Worm (Caenorhabditis elegans): ENCODE data around the gene acr-5.

acr-5 gene

DNA sequence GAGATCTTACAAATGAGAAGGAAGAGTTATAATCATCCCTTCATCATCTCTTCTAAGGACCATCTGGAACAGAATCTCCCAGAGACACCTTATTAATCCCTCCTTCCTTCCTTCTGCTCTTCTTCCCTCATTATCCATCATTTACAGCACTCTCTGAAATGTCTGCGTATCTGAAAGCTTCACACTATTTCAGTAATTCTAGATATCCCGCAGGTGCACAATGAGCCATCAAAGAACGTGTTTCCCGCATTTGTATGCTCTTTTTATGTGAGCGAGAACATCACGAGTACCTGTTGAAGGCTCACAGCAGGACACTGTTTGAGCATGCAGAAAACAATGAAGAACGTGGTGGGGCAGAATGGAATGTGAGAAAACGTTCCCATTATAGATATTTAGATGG is 38.2 kb downstream of the acr-5 start:
- TF ChIP-seq ref-2 (tag; optimal IDR thresholded peaks at IDR 0.05) (peak; percentile 71), ahr-1 (tag; optimal IDR thresholded peaks at IDR 0.05) (no peak)

ce11 chrIII:6471451-6471850 is 43.1 kb downstream of the acr-5 start, which contains the start of gene wht-6:
wht-6 (plus strand) TSS chrIII:6471751.
- TF ChIP-seq F13H6.1 (tag; optimal IDR thresholded peaks at IDR 0.05) (no peak), fkh-10 (GFP tag; optimal IDR thresholded peaks at IDR 0.05) (no peak), odd-2 (tag; optimal IDR thresholded peaks at IDR 0.05) (no peak), elt-2 (tag; optimal IDR thresholded peaks at IDR 0.05) (no peak), C38D4.7 (GFP tag; optimal IDR thresholded peaks at IDR 0.05) (no peak), lin-11 (tag; optimal IDR thresholded peaks at IDR 0.05) (no peak), ceh-9 (tag; optimal IDR thresholded peaks at IDR 0.05) (no peak), hlh-13 (GFP tag; optimal IDR thresholded peaks at IDR 0.05) (no peak), ztf-16 (tag; optimal IDR thresholded peaks at IDR 0.05) (no peak), zip-5 (tag; optimal IDR thresholded peaks at IDR 0.05) (no peak), pqm-1 (tag; optimal IDR thresholded peaks at IDR 0.05) (no peak), T23F11.4 (GFP tag; optimal IDR thresholded peaks at IDR 0.05) (no peak)

- TF ChIP-seq ceh-6 (GFP tag; optimal IDR thresholded peaks at IDR 0.05) (no peak), unc-86 (tag; optimal IDR thresholded peaks at IDR 0.05) (no peak), unc-55 (GFP tag; optimal IDR thresholded peaks at IDR 0.05) (no peak), ceh-45 (GFP tag; IDR thresholded peaks at IDR 0.05) (no peak), ttx-3 (tag; optimal IDR thresholded peaks at IDR 0.05) (no peak), ceh-24 (tag; optimal IDR thresholded peaks at IDR 0.05) (no peak), lim-6 (tag; optimal IDR thresholded peaks at IDR 0.05) (no peak), unc-3 (GFP tag; conservative IDR thresholded peaks at IDR 0.05) (no peak), unc-3 (tag; optimal IDR thresholded peaks at IDR 0.05) (no peak), nhr-232 (tag; optimal IDR thresholded peaks at IDR 0.05) (no peak), K02D7.2 (tag; optimal IDR thresholded peaks at IDR 0.05) (no peak), madf-2 (tag; optimal IDR thresholded peaks at IDR 0.05) (no peak), ceh-22 (tag; optimal IDR thresholded peaks at IDR 0.05) (no peak), C08G9.2 (tag; optimal IDR thresholded peaks at IDR 0.05) (no peak), hlh-15 (tag; optimal IDR thresholded peaks at IDR 0.05) (no peak), ceh-9 (tag; optimal IDR thresholded peaks at IDR 0.05) (no peak), elt-4 (tag; optimal IDR thresholded peaks at IDR 0.05) (no peak), F13H6.1 (tag; optimal IDR thresholded peaks at IDR 0.05) (no peak), odd-2 (tag; optimal IDR thresholded peaks at IDR 0.05) (no peak), ceh-19 (GFP tag; optimal IDR thresholded peaks at IDR 0.05) (no peak), pat-9 (tag; optimal IDR thresholded peaks at IDR 0.05) (no peak)
Measured at ce11 chrIII:6467005-6467404, 47.6 kb downstream of the acr-5 start, which contains the start of gene T26A5.2. T26A5.2 (plus strand) TSS chrIII:6467305.

DNA sequence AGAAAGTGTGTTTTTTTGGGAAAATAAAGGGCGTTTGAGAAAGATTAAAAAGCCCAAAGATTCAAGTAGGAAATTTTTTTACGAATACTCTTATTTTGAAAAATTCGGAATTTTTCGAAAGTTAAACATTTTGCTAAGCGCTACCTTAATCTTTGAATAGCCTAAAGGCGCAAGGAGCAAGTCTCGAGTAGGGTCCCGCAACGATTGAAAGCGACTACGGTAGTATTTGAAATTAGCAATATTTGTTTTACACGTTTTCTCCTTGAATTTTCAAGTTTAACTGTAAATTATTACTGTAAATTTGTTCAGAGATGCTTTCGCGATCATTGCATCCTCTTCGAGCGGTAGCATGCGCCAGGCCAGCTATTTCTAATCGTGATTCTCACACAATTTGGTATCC is 49.7 kb downstream of the acr-5 start, which contains the start of gene nduf-2.2:
Gene nduf-2.2 (plus strand): TSS at position 310 of the 400 bp plus-strand sequence.
- TF ChIP-seq fkh-10 (GFP tag; optimal IDR thresholded peaks at IDR 0.05) (no peak), ets-4 (tag; optimal IDR thresholded peaks at IDR 0.05) (no peak), ceh-22 (tag; optimal IDR thresholded peaks at IDR 0.05) (no peak), zip-5 (tag; optimal IDR thresholded peaks at IDR 0.05) (no peak), unc-3 (GFP tag; conservative IDR thresholded peaks at IDR 0.05) (no peak), unc-3 (tag; optimal IDR thresholded peaks at IDR 0.05) (no peak)

DNA sequence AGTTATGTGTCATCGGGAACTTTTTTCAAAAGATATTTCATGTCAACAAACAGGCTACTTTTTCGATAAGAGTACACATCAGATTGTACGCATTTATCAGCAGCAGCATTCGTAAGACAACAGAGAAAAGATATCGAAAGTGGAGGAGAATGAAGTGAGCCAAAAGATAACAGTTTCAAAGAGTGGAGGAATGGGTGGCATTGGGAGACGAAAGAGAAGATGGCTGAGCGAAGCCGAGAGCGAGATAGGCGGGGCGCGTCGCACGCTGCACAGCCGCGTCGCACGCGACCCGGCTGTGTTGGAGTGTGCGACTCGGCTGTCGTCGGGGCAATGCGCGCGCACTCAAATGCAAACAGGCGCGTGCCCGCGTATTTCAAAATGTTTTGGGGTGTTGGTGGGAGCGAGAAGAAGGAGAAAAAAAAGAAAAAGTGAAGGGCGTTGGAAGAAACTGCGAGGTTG is 50.4 kb downstream of the acr-5 start:
- peak; percentile 83 for TF ChIP-seq ceh-18 (tag; optimal IDR thresholded peaks at IDR 0.05)
- no peak for TF ChIP-seq sox-2 (GFP tag; IDR thresholded peaks at IDR 0.05)
- peak; percentile 71 for TF ChIP-seq pros-1 (tag; optimal IDR thresholded peaks at IDR 0.05)
- TF ChIP-seq rnt-1 (tag; optimal IDR thresholded peaks at IDR 0.05) = peak; percentile 31
- no peak for TF ChIP-seq hlh-13 (GFP tag; optimal IDR thresholded peaks at IDR 0.05)
- TF ChIP-seq hlh-30 (tag; optimal IDR thresholded peaks at IDR 0.05; ENCODE audit: insufficient read depth) = peak; percentile 68
- TF ChIP-seq tbx-2 (tag; optimal IDR thresholded peaks at IDR 0.05) = peak; percentile 74
- TF ChIP-seq hlh-6 (tag; optimal IDR thresholded peaks at IDR 0.05) = no peak
- no peak for TF ChIP-seq ztf-16 (tag; optimal IDR thresholded peaks at IDR 0.05)
- no peak for TF ChIP-seq unc-86 (tag; optimal IDR thresholded peaks at IDR 0.05)
- peak; percentile 41; the same call in 1 of the 2 replicates for TF ChIP-seq unc-3 (GFP tag; conservative IDR thresholded peaks at IDR 0.05)
- no peak for TF ChIP-seq unc-3 (tag; optimal IDR thresholded peaks at IDR 0.05)
- peak; percentile 24 for TF ChIP-seq ceh-14 (tag; optimal IDR thresholded peaks at IDR 0.05)
- TF ChIP-seq elt-2 (tag; optimal IDR thresholded peaks at IDR 0.05) = peak; percentile 98
- TF ChIP-seq eyg-1 (tag; optimal IDR thresholded peaks at IDR 0.05) = peak; percentile 32
- no peak for TF ChIP-seq che-1 (tag; optimal IDR thresholded peaks at IDR 0.05)
- TF ChIP-seq dve-1 (tag; optimal IDR thresholded peaks at IDR 0.05) = peak; percentile 14
- TF ChIP-seq ceh-2 (tag; optimal IDR thresholded peaks at IDR 0.05) = peak; percentile 47
- TF ChIP-seq pat-9 (tag; optimal IDR thresholded peaks at IDR 0.05) = peak; percentile 15
